Fruit fly (Drosophila melanogaster) whole organism, embryonic: ENCODE results near the gene Pif1A.

Source experiments
- Adf1 ChIP-seq: fragments of 200-800 bp; sonication (Bioruptor generic); IDR thresholded peaks from 2 replicates; pipeline ENCODE4 v1.3.6; 2022; ENCODE audit warnings: missing biosample characterization, missing genetic modification characterization
- CG10654 ChIP-seq: fragments of 200-800 bp; sonication (Bioruptor generic); optimal IDR thresholded peaks from 2 replicates; lab custom pipeline; 2016; ENCODE audit warnings: missing biosample characterization, missing genetic modification characterization
- CG10979 ChIP-seq: fragments of 200-800 bp; sonication (Bioruptor generic); optimal IDR thresholded peaks from 2 replicates; lab custom pipeline; 2018; ENCODE audit warnings: missing biosample characterization, mild to moderate bottlenecking, missing genetic modification characterization, moderate library complexity
- CG11456 ChIP-seq: fragments of 200-800 bp; sonication (Bioruptor generic); IDR thresholded peaks from 3 replicates; pipeline ENCODE4 v1.3.6; 2022; ENCODE audit warnings: missing biosample characterization, missing genetic modification characterization
- CG13624 ChIP-seq: fragments of 200-800 bp; sonication (Bioruptor generic); optimal IDR thresholded peaks from 2 replicates; lab custom pipeline; 2016; ENCODE audit warnings: missing biosample characterization, missing genetic modification characterization
- CG13894 ChIP-seq: fragments of 200-800 bp; sonication (Bioruptor generic); optimal IDR thresholded peaks from 3 replicates; lab custom pipeline; 2018; ENCODE audit warnings: missing biosample characterization, mild to moderate bottlenecking, missing genetic modification characterization, moderate library complexity
- CG14860 ChIP-seq: fragments of 200-800 bp; sonication (Bioruptor generic); IDR thresholded peaks from 3 replicates; pipeline ENCODE4 v1.3.6; 2022; ENCODE audit warnings: missing biosample characterization, missing genetic modification characterization; ENCODE audit not compliant: partially characterized antibody
- CG1832 ChIP-seq: fragments of 200-800 bp; sonication (Bioruptor generic); optimal IDR thresholded peaks from 2 replicates; lab custom pipeline; 2017; ENCODE audit warnings: missing biosample characterization, mild to moderate bottlenecking, missing genetic modification characterization, inconsistent platforms
- CG2116 ChIP-seq: fragments of 200-800 bp; sonication (Bioruptor generic); optimal IDR thresholded peaks from 3 replicates; lab custom pipeline; 2018; ENCODE audit warnings: missing biosample characterization, mild to moderate bottlenecking, missing genetic modification characterization
- CG2199 ChIP-seq: fragments of 200-800 bp; sonication (Bioruptor generic); IDR thresholded peaks from 3 replicates; pipeline ENCODE4 v1.3.6; 2022; ENCODE audit warnings: missing biosample characterization, missing genetic modification characterization
- CG3065 ChIP-seq: fragments of 200-800 bp; sonication (Bioruptor generic); optimal IDR thresholded peaks from 2 replicates; lab custom pipeline; 2016; ENCODE audit warnings: missing biosample characterization, missing genetic modification characterization
- CG32772 ChIP-seq: fragments of 200-800 bp; sonication (Bioruptor generic); IDR thresholded peaks from 2 replicates; pipeline ENCODE4 v1.3.6; 2022; ENCODE audit warnings: missing biosample characterization, missing genetic modification characterization
- CG33557 ChIP-seq: fragments of 200-800 bp; sonication (Bioruptor generic); optimal IDR thresholded peaks from 2 replicates; lab custom pipeline; 2019; ENCODE audit warnings: missing biosample characterization, mild to moderate bottlenecking, missing genetic modification characterization, moderate library complexity
- CG3995 ChIP-seq: fragments of 200-800 bp; sonication (Bioruptor generic); optimal IDR thresholded peaks from 3 replicates; lab custom pipeline; 2016; ENCODE audit warnings: missing biosample characterization, missing genetic modification characterization
- CG4617 ChIP-seq: fragments of 200-800 bp; sonication (Bioruptor generic); optimal IDR thresholded peaks from 3 replicates; lab custom pipeline; 2016; ENCODE audit warnings: missing biosample characterization, missing genetic modification characterization, borderline replicate concordance
- CG6175 ChIP-seq: fragments of 200-800 bp; sonication (Bioruptor generic); IDR thresholded peaks from 3 replicates; pipeline ENCODE4 v1.3.6; 2022; ENCODE audit warnings: missing biosample characterization, missing genetic modification characterization
- CG7786 ChIP-seq: fragments of 200-800 bp; sonication (Bioruptor generic); optimal IDR thresholded peaks from 2 replicates; lab custom pipeline; 2016; ENCODE audit warnings: missing biosample characterization, missing genetic modification characterization
- Dll ChIP-seq: fragments of 200-800 bp; sonication (Bioruptor generic); IDR thresholded peaks from 4 replicates; pipeline ENCODE4 v1.3.6; 2022; ENCODE audit warnings: missing biosample characterization, missing genetic modification characterization; ENCODE audit not compliant: partially characterized antibody
- Drgx ChIP-seq: fragments of 200-800 bp; sonication (Bioruptor generic); IDR thresholded peaks from 2 replicates; pipeline ENCODE4 v1.3.6; 2022; ENCODE audit warnings: missing biosample characterization, missing genetic modification characterization
- Fer1 ChIP-seq: fragments of 200-800 bp; sonication (Bioruptor generic); optimal IDR thresholded peaks from 2 replicates; lab custom pipeline; 2017; ENCODE audit warnings: missing biosample characterization, mild to moderate bottlenecking, missing genetic modification characterization
- HLH4C ChIP-seq: fragments of 200-800 bp; sonication (Bioruptor generic); IDR thresholded peaks from 3 replicates; pipeline ENCODE4 v1.3.6; 2022; ENCODE audit warnings: missing biosample characterization, missing genetic modification characterization; ENCODE audit not compliant: partially characterized antibody
- Jarid2 ChIP-seq: fragments of 200-800 bp; sonication (Bioruptor generic); optimal IDR thresholded peaks from 3 replicates; lab custom pipeline; 2017; ENCODE audit warnings: mild to moderate bottlenecking, missing biosample characterization, missing genetic modification reagents, missing genetic modification characterization
- Mes4 ChIP-seq: fragments of 200-800 bp; sonication (Bioruptor generic); optimal IDR thresholded peaks from 2 replicates; lab custom pipeline; 2016; ENCODE audit warnings: missing biosample characterization, missing genetic modification characterization
- Opbp ChIP-seq: fragments of 200-800 bp; sonication (Bioruptor generic); IDR thresholded peaks from 3 replicates; pipeline ENCODE4 v1.3.6; 2022; ENCODE audit warnings: missing biosample characterization, missing genetic modification characterization; ENCODE audit not compliant: partially characterized antibody
- Pdp1 ChIP-seq, 2 experiments: fragments of 200-800 bp; sonication (Bioruptor generic); optimal IDR thresholded peaks; 3 replicates each; lab custom pipeline; 2016; ENCODE audit warnings: missing biosample characterization in 2 of 2, missing genetic modification characterization in 2 of 2, mild to moderate bottlenecking in 1 of 2, moderate library complexity in 1 of 2
- Trl ChIP-seq, 3 experiments: fragments of >200 bp in 2 of 3; fragments of 200-800 bp in 1 of 3; sonication (Bioruptor generic) in 1 of 3; optimal IDR thresholded peaks; 2 replicates in 1 of 3; 3 replicates in 2 of 3; lab custom pipeline; 2016 to 2017; ENCODE audit warnings: missing biosample characterization in 1 of 3, missing genetic modification characterization in 1 of 3
- ara ChIP-seq: fragments of 200-800 bp; sonication (Bioruptor generic); IDR thresholded peaks from 2 replicates; pipeline ENCODE4 v1.3.6; 2022; ENCODE audit warnings: missing biosample characterization, missing genetic modification characterization
- bowl ChIP-seq: fragments of 200-800 bp; sonication (Bioruptor generic); IDR thresholded peaks from 2 replicates; pipeline ENCODE4 v1.3.6; 2022; ENCODE audit warnings: missing biosample characterization, missing genetic modification characterization
- bsh ChIP-seq, 2 experiments: fragments of 200-800 bp; sonication (Bioruptor generic); optimal IDR thresholded peaks; 2 replicates each; lab custom pipeline; 2017 to 2018; ENCODE audit warnings: mild to moderate bottlenecking in 2 of 2, missing biosample characterization in 2 of 2, missing genetic modification characterization in 2 of 2, moderate library complexity in 1 of 2
- chinmo ChIP-seq: fragments of 200-800 bp; sonication (Bioruptor generic); IDR thresholded peaks from 4 replicates; pipeline ENCODE4 v1.3.6; 2022; ENCODE audit warnings: missing biosample characterization, missing genetic modification characterization; ENCODE audit not compliant: partially characterized antibody
- ci ChIP-seq: fragments of 200-800 bp; sonication (Bioruptor generic); IDR thresholded peaks from 3 replicates; pipeline ENCODE4 v1.3.6; 2022; ENCODE audit warnings: missing biosample characterization, missing genetic modification characterization
- corto ChIP-seq: fragments of 200-800 bp; sonication (Bioruptor generic); optimal IDR thresholded peaks from 2 replicates; lab custom pipeline; 2016; ENCODE audit warnings: missing biosample characterization, mild to moderate bottlenecking, missing genetic modification characterization, moderate library complexity
- crol ChIP-seq: fragments of 200-800 bp; sonication (Bioruptor generic); IDR thresholded peaks from 2 replicates; pipeline ENCODE4 v1.3.6; 2022; ENCODE audit warnings: missing biosample characterization, missing genetic modification characterization
- fd96Cb ChIP-seq: fragments of 200-800 bp; sonication (Bioruptor generic); optimal IDR thresholded peaks from 2 replicates; lab custom pipeline; 2018; ENCODE audit warnings: missing biosample characterization, mild to moderate bottlenecking, missing genetic modification characterization, moderate library complexity
- gsb-n ChIP-seq: fragments of 200-800 bp; sonication (Bioruptor generic); optimal IDR thresholded peaks from 3 replicates; lab custom pipeline; 2018; ENCODE audit warnings: missing biosample characterization, mild to moderate bottlenecking, missing genetic modification characterization
- ind ChIP-seq: fragments of 200-800 bp; sonication (Bioruptor generic); optimal IDR thresholded peaks from 3 replicates; lab custom pipeline; 2016; ENCODE audit warnings: missing biosample characterization, missing genetic modification characterization
- nom ChIP-seq: fragments of 200-800 bp; sonication (Bioruptor generic); optimal IDR thresholded peaks from 2 replicates; lab custom pipeline; 2017; ENCODE audit warnings: missing biosample characterization, missing genetic modification characterization, mild to moderate bottlenecking, moderate library complexity, missing genetic modification reagents
- otp ChIP-seq: fragments of 200-800 bp; sonication (Bioruptor generic); IDR thresholded peaks from 3 replicates; pipeline ENCODE4, ENCODE4 v1.3.6; 2022; ENCODE audit warnings: missing biosample characterization, missing genetic modification characterization
- psq ChIP-seq: fragments of 200-800 bp; sonication (Bioruptor generic); optimal IDR thresholded peaks from 2 replicates; lab custom pipeline; 2017; ENCODE audit warnings: missing biosample characterization, missing genetic modification characterization
- sens ChIP-seq: fragments of 200-800 bp; sonication (Bioruptor generic); peaks from one replicate; lab custom pipeline; 2016; ENCODE audit warnings: missing biosample characterization, missing genetic modification characterization
- sqz ChIP-seq: fragments of 200-800 bp; sonication (Bioruptor generic); optimal IDR thresholded peaks from 3 replicates; lab custom pipeline; 2018; ENCODE audit warnings: missing biosample characterization, mild to moderate bottlenecking, missing genetic modification characterization
- toy ChIP-seq: fragments of 200-800 bp; sonication (Bioruptor generic); IDR thresholded peaks from 2 replicates; pipeline ENCODE4 v1.3.6; 2022; ENCODE audit warnings: missing biosample characterization, missing genetic modification characterization
- vvl ChIP-seq: fragments of 200-800 bp; sonication (Bioruptor generic); IDR thresholded peaks from 2 replicates; pipeline ENCODE4 v1.3.6; 2022; ENCODE audit warnings: missing biosample characterization, missing genetic modification characterization
- yki ChIP-seq: fragments of >200 bp; optimal IDR thresholded peaks from 3 replicates; lab custom pipeline; 2018
- z ChIP-seq: fragments of 200-800 bp; sonication (Bioruptor generic); IDR thresholded peaks from 3 replicates; pipeline ENCODE4 v1.3.6; 2022; ENCODE audit warnings: missing biosample characterization, missing genetic modification characterization

Gene Pif1A

DNA sequence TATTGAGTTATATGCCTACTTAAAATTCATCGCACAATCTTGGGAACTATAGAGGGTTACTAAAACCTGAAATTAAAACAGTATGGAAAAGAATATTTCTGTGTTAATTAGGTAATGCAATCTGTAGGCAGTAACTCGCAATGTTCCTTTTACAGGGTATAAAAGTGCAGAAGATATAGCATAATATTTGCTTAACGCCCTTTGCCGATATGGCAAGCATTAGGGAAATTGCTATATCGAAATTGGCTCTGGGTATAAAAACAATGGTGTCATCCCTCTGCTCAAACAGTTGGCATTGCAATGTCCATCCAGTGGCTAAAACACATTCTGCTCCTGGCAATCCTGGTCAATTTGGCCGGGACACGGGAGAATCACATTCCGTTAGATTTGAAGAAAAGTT, 6.6 kb downstream of the Pif1A start, which contains the start of gene Ir85a:
Ir85a (plus strand) TSS at position 301 of the 400 bp plus-strand sequence.
- no peak for TF ChIP-seq fd96Cb (tag; lab: Kevin White, UChicago)
- no peak for TF ChIP-seq Mes4 (GFP tag; lab: Kevin White, UChicago)
- no peak for TF ChIP-seq CG3065 (GFP tag; lab: Kevin White, UChicago)
- TF ChIP-seq CG11456 = no peak
- TF ChIP-seq CG3995 = no peak
- no peak for TF ChIP-seq ind (GFP tag; lab: Kevin White, UChicago)
- no peak for TF ChIP-seq psq (GFP tag; lab: Kevin White, UChicago)
- no peak for TF ChIP-seq CG33557 (GFP tag; lab: Kevin White, UChicago)
- no peak for TF ChIP-seq HLH4C (GFP tag; lab: Robert Waterston, UW)
- no peak for TF ChIP-seq nom (GFP tag; lab: Kevin White, UChicago)
- no peak for TF ChIP-seq CG7786 (GFP tag; lab: Kevin White, UChicago)
- no peak for TF ChIP-seq bowl (GFP tag; lab: Robert Waterston, UW)
- TF ChIP-seq CG2199 (GFP tag; lab: Robert Waterston, UW) = no peak
- TF ChIP-seq Dll = no peak
- no peak for TF ChIP-seq CG13624
- no peak for TF ChIP-seq toy
- no peak for TF ChIP-seq CG2116 (GFP tag; lab: Kevin White, UChicago)

dm6 chr3R:8793726-8794125, 7.2 kb downstream of the Pif1A start:
- 0 out of 3 replicates have a peak, but pooled peaks have one; percentile 32 for TF ChIP-seq CG6175 (GFP tag; lab: Robert Waterston, UW)
- peak; percentile 64; the same call in 3 of the 4 replicates for TF ChIP-seq chinmo (GFP tag; lab: Robert Waterston, UW)
- peak in 1 of 2 experiments; percentile 23 for TF ChIP-seq Pdp1 (GFP tag; optimal IDR thresholded peaks at IDR 0.05; lab: Kevin White, UChicago)
- TF ChIP-seq crol (GFP tag; lab: Robert Waterston, UW) = peak; percentile 49
- TF ChIP-seq ara (GFP tag; lab: Robert Waterston, UW) = 0 out of 2 replicates have a peak, but pooled peaks have one; percentile 9
- TF ChIP-seq CG10654 (GFP tag; lab: Kevin White, UChicago) = no peak
- no peak for TF ChIP-seq gsb-n (tag; lab: Kevin White, UChicago)
- TF ChIP-seq Adf1 (GFP tag; lab: Robert Waterston, UW) = no peak
- TF ChIP-seq, all 482 proteins: peak for 5

DNA sequence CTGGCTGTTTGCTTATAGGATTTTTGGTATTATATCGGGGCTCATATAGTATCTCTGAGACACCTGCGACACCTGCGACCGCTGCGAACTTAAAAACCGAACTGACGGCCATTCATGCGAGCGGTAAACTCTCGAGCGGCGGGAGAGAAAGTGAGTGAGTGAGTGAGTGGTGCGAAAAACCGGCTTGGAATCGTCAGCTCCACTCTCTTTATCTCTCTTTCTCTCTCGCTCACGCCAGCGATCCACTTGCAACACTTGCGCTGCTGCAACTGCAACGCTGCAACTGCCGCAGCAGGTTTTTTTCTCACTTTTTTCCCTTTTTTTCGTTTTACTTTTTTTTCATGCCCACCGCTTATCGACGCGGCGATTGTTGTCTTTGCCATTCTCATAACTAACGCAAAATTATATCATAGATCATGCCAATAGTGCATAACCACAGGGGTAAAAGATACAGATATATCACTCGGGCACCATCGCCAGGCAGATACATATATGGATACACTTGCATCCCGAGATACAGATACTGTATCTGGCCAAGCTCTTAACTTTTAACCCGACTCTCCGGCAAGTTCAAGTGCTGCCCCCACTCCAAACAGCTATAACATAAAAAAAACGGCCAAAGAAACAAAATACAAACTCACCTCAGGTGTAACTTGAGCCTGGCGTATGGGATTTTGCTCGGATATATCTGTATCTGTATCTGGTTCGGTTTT, 8.4 kb downstream of the Pif1A start:
- 0 out of 4 replicates have a peak, but pooled peaks have one; percentile 27 for TF ChIP-seq Dll
- no peak for TF ChIP-seq Fer1 (GFP tag; lab: Kevin White, UChicago)
- peak; percentile 54 for TF ChIP-seq CG1832 (GFP tag; lab: Kevin White, UChicago)
- TF ChIP-seq vvl = peak; percentile 19; the same call in 1 of the 2 replicates
- TF ChIP-seq sqz = peak; percentile 64
- TF ChIP-seq Drgx (GFP tag; lab: Robert Waterston, UW) = peak; percentile 51; the same call in 1 of the 2 replicates
- peak; percentile 94 for TF ChIP-seq nom (GFP tag; lab: Kevin White, UChicago)
- peak; percentile 26; the same call in 1 of the 2 replicates for TF ChIP-seq CG32772 (GFP tag; lab: Robert Waterston, UW)
- TF ChIP-seq bsh (GFP tag; optimal IDR thresholded peaks at IDR 0.05; lab: Kevin White, UChicago) = peak in 1 of 2 experiments; percentile 84
- peak; percentile 89 for TF ChIP-seq z (GFP tag; lab: Robert Waterston, UW)
- TF ChIP-seq otp = no peak
- no peak for TF ChIP-seq CG10979 (tag; lab: Kevin White, UChicago)
- TF ChIP-seq ci (GFP tag; lab: Robert Waterston, UW) = 0 out of 3 replicates have a peak, but pooled peaks have one; percentile 24
- peak; percentile 62 for TF ChIP-seq Jarid2 (GFP tag; lab: Kevin White, UChicago)
- TF ChIP-seq Trl (optimal IDR thresholded peaks at IDR 0.05; lab: Kevin White, UChicago) = peak; percentile 27 to 80
- TF ChIP-seq Trl (GFP tag; optimal IDR thresholded peaks at IDR 0.05; lab: Kevin White, UChicago) = no peak
- peak; percentile 2 for TF ChIP-seq CG13894
- TF ChIP-seq corto (GFP tag; lab: Kevin White, UChicago) = peak; percentile 29
- 0 out of 3 replicates have a peak, but pooled peaks have one; percentile 37 for TF ChIP-seq CG14860 (GFP tag; lab: Robert Waterston, UW)
- TF ChIP-seq CG4617 (GFP tag; lab: Kevin White, UChicago) = no peak
- 0 out of 3 replicates have a peak, but pooled peaks have one; percentile 49 for TF ChIP-seq Opbp (GFP tag; lab: Robert Waterston, UW)
- peak; percentile 60 for TF ChIP-seq sens (GFP tag; lab: Kevin White, UChicago)
- TF ChIP-seq chinmo (GFP tag; lab: Robert Waterston, UW) = 0 out of 4 replicates have a peak, but pooled peaks have one; percentile 40
- peak; percentile 36 for TF ChIP-seq yki (lab: Kevin White, UChicago)
